Worm (Caenorhabditis elegans) whole organism, L3 larva: ENCODE results near the gene ift-81.

Source experiments
- nhr-11 ChIP-seq: fragments of 150-350 bp; optimal IDR thresholded peaks from 2 replicates; lab custom pipeline; 2014; ENCODE audit warnings: missing biosample characterization, missing genetic modification characterization
- nhr-77 ChIP-seq: fragments of 150-350 bp; optimal IDR thresholded peaks from 2 replicates; lab custom pipeline; 2014; ENCODE audit warnings: missing biosample characterization, missing genetic modification characterization

ce11 chrX:5252798-5253197 lies 45.6 kb upstream of the ift-81 start, which contains the start of gene nspg-14:
- no peak for TF ChIP-seq nhr-11 (tag; lab: Kevin White, UChicago)
- TF ChIP-seq nhr-77 = no peak
